Worm (Caenorhabditis elegans): ENCODE results near the gene flp-13.

The flp-13 gene

DNA sequence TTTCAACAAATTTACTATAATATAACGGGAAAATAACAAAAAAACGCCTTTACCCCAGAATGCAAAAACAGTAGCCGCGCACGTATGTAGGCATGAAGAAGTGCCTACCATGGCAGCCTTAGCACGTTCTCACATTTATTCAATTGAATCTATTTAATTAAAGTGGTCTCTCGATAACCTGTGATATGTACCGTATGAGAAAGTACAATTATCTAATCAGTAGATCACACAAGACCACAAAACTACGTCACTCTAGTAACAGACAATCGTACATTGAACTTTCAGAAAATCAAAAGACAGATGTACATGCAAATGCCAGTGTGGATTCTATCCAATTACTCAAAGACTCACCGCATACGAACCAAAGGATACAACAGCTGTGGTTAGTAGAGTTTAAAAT lies 14.0 kb upstream of the flp-13 start:
- TF ChIP-seq skn-1 (tag; optimal IDR thresholded peaks at IDR 0.05) (no peak), dve-1 (tag; optimal IDR thresholded peaks at IDR 0.05; ENCODE audit: insufficient read depth) (peak; percentile 39), lin-1 (GFP tag; IDR thresholded peaks at IDR 0.05) (no peak), vab-7 (GFP tag; IDR thresholded peaks at IDR 0.05) (no peak), pqm-1 (tag; optimal IDR thresholded peaks at IDR 0.05) (peak; percentile 3), ceh-32 (tag; optimal IDR thresholded peaks at IDR 0.05; ENCODE audit: poor library complexity) (no peak), hlh-11 (tag; optimal IDR thresholded peaks at IDR 0.05) (peak; percentile 6), hif-1 (tag; optimal IDR thresholded peaks at IDR 0.05) (no peak), nhr-102 (tag; optimal IDR thresholded peaks at IDR 0.05) (no peak), unc-62 (GFP tag; optimal IDR thresholded peaks at IDR 0.05 in 1 of 2) (no peak), unc-62 (tag; optimal IDR thresholded peaks at IDR 0.05) (no peak), nhr-28 (tag; optimal IDR thresholded peaks at IDR 0.05) (peak; percentile 3), daf-16 (GFP tag; optimal IDR thresholded peaks at IDR 0.05) (no peak), daf-16 (tag; optimal IDR thresholded peaks at IDR 0.05) (peak; percentile 13), aha-1 (tag) (peak; percentile 93), lin-38 (GFP tag; IDR thresholded peaks at IDR 0.05) (no peak), nhr-77 (tag; optimal IDR thresholded peaks at IDR 0.05) (no peak)

DNA sequence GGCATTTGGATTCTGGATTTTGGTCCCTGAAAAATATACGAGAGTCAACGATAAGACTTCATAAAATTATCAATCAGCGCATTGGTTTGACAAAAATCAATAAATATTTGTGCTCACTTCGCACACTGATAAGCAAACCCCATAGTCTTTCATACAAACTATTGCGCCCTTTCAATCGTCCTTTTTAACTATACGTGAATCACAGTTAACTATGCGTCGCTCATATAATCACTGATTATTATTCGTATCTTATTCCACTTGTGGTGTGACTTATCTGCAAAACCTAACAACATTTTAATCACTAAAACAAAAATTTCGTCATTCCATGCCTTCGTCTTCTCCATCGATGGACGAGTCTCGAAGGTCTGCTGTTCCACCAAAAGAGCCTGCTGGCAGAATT lies 12.6 kb upstream of the flp-13 start, which contains the start of gene nhr-8:
Gene nhr-8 (plus strand): TSS at position 160 of the 400 bp plus-strand sequence.
- TF ChIP-seq lim-7 (GFP tag; IDR thresholded peaks at IDR 0.05), result no peak
- no peak for TF ChIP-seq snpc-1.2 (GFP tag; IDR thresholded peaks at IDR 0.05)
- TF ChIP-seq lin-1 (GFP tag; IDR thresholded peaks at IDR 0.05), result peak; percentile 67
- TF ChIP-seq nhr-6 (tag; optimal IDR thresholded peaks at IDR 0.05), result peak; percentile 16
- peak; percentile 50 for TF ChIP-seq lin-38 (GFP tag; IDR thresholded peaks at IDR 0.05)
- no peak for TF ChIP-seq dmd-9 (GFP tag; IDR thresholded peaks at IDR 0.05)
- no peak for TF ChIP-seq madf-5 (GFP tag; IDR thresholded peaks at IDR 0.05)
- no peak for TF ChIP-seq R02D3.7 (tag; optimal IDR thresholded peaks at IDR 0.05)
- no peak for TF ChIP-seq rbr-2 (tag; optimal IDR thresholded peaks at IDR 0.05)
- TF ChIP-seq sdz-12 (GFP tag; optimal IDR thresholded peaks at IDR 0.05), result no peak
- peak; percentile 2 for TF ChIP-seq ztf-7 (tag; optimal IDR thresholded peaks at IDR 0.05)
- TF ChIP-seq hmg-1.1 (GFP tag; IDR thresholded peaks at IDR 0.05), result no peak
- TF ChIP-seq dmd-6 (GFP tag; IDR thresholded peaks at IDR 0.05), result peak; percentile 92
- TF ChIP-seq ZK337.2 (GFP tag; IDR thresholded peaks at IDR 0.05), result no peak
- no peak for TF ChIP-seq lin-15B (tag; optimal IDR thresholded peaks at IDR 0.05)
- TF ChIP-seq php-3 (GFP tag; IDR thresholded peaks at IDR 0.05), result peak; percentile 81
- peak; percentile 58; the same call in 1 of the 2 replicates for TF ChIP-seq tra-1 (GFP tag; IDR thresholded peaks at IDR 0.05)
- TF ChIP-seq nhr-237 (tag; optimal IDR thresholded peaks at IDR 0.05), result no peak
- TF ChIP-seq saeg-2 (GFP tag; IDR thresholded peaks at IDR 0.05), result 0 out of 2 replicates have a peak, but pooled peaks have one; percentile 29
- TF ChIP-seq mxl-3 (GFP tag; optimal IDR thresholded peaks at IDR 0.05), result peak; percentile 26
- no peak for TF ChIP-seq jun-1 (tag; optimal IDR thresholded peaks at IDR 0.05)
- peak; percentile 17 for TF ChIP-seq mes-2 (tag; optimal IDR thresholded peaks at IDR 0.05; ENCODE audit: poor library complexity, severe bottlenecking)
- no peak for TF ChIP-seq ceh-20 (GFP tag; IDR thresholded peaks at IDR 0.05)
- no peak for TF ChIP-seq mdt-29 (GFP tag; IDR thresholded peaks at IDR 0.05)
- TF ChIP-seq ctbp-1 (GFP tag; IDR thresholded peaks at IDR 0.05), result no peak
- no peak for TF ChIP-seq lin-39 (tag; optimal IDR thresholded peaks at IDR 0.05)
- no peak for TF ChIP-seq F37D6.2 (tag; optimal IDR thresholded peaks at IDR 0.05)
- no peak for TF ChIP-seq set-16 (GFP tag; IDR thresholded peaks at IDR 0.05)
- no peak for TF ChIP-seq fos-1 (tag; optimal IDR thresholded peaks at IDR 0.05)
- TF ChIP-seq Y5F2A.4 (GFP tag; optimal IDR thresholded peaks at IDR 0.05), result no peak
- no peak for TF ChIP-seq aly-2 (tag; optimal IDR thresholded peaks at IDR 0.05)
- TF ChIP-seq unc-39 (tag; optimal IDR thresholded peaks at IDR 0.05), result no peak
- no peak for TF ChIP-seq mdl-1 (tag; optimal IDR thresholded peaks at IDR 0.05)
- peak; percentile 93 for TF ChIP-seq nhr-28 (tag; optimal IDR thresholded peaks at IDR 0.05)
- TF ChIP-seq daf-8 (GFP tag; IDR thresholded peaks at IDR 0.05), result no peak
- no peak for TF ChIP-seq zfp-3 (GFP tag; conservative IDR thresholded peaks at IDR 0.05)
- TF ChIP-seq Y75B8A.6 (GFP tag; IDR thresholded peaks at IDR 0.05), result no peak
- TF ChIP-seq ceh-62 (tag; optimal IDR thresholded peaks at IDR 0.05), result no peak
